Worm (Caenorhabditis elegans): ENCODE measurements around the gene M176.9.

The M176.9 gene

ce11 chrII:9416381-9417276, 5.2 kb upstream of the M176.9 start, which contains the start of the genes gss-1 and chch-3 (continued):
- TF ChIP-seq C16A3.4 (tag; optimal IDR thresholded peaks at IDR 0.05) (peak; percentile 38), ceh-90 (tag; optimal IDR thresholded peaks at IDR 0.05) (no peak), nhr-19 (GFP tag; conservative IDR thresholded peaks at IDR 0.05) (peak; percentile 77), ceh-88 (GFP tag; IDR thresholded peaks at IDR 0.05) (no peak), pag-3 (tag; optimal IDR thresholded peaks at IDR 0.05; ENCODE audit: borderline replicate concordance, insufficient read depth) (no peak), pqm-1 (tag; optimal IDR thresholded peaks at IDR 0.05) (no peak), nhr-47 (tag; optimal IDR thresholded peaks at IDR 0.05) (peak; percentile 74), nhr-85 (tag) (peak; percentile 80), jun-1 (tag; optimal IDR thresholded peaks at IDR 0.05) (no peak), ztf-11 (tag; optimal IDR thresholded peaks at IDR 0.05) (no peak), ces-1 (GFP tag; optimal IDR thresholded peaks at IDR 0.05) (no peak), mdl-1 (tag; optimal IDR thresholded peaks at IDR 0.05) (peak in 1 of 2 experiments; percentile 63), zag-1 (tag; optimal IDR thresholded peaks at IDR 0.05) (no peak), pax-3 (tag; optimal IDR thresholded peaks at IDR 0.05) (no peak), nhr-28 (tag; optimal IDR thresholded peaks at IDR 0.05) (no peak), nhr-11 (tag; optimal IDR thresholded peaks at IDR 0.05) (peak; percentile 61), sup-37 (GFP tag; optimal IDR thresholded peaks at IDR 0.05) (no peak), unc-86 (tag; optimal IDR thresholded peaks at IDR 0.05) (peak; percentile 21), nhr-71 (tag; optimal IDR thresholded peaks at IDR 0.05) (peak; percentile 80), skn-1 (tag; optimal IDR thresholded peaks at IDR 0.05) (peak; percentile 68), nhr-76 (tag; optimal IDR thresholded peaks at IDR 0.05) (no peak), fkh-10 (GFP tag; optimal IDR thresholded peaks at IDR 0.05) (no peak), swsn-7 (tag; optimal IDR thresholded peaks at IDR 0.05) (peak; percentile 66), nhr-12 (tag; optimal IDR thresholded peaks at IDR 0.05) (no peak), irx-1 (tag; optimal IDR thresholded peaks at IDR 0.05) (no peak), ceh-63 (GFP tag; optimal IDR thresholded peaks at IDR 0.05) (no peak), nhr-237 (tag; optimal IDR thresholded peaks at IDR 0.05) (no peak), elt-3 (tag; optimal IDR thresholded peaks at IDR 0.05) (no peak), egl-27 (tag; optimal IDR thresholded peaks at IDR 0.05) (no peak), snu-23 (GFP tag; optimal IDR thresholded peaks at IDR 0.05) (peak; percentile 74), unc-62 (GFP tag; optimal IDR thresholded peaks at IDR 0.05) (no peak), lin-35 (GFP tag; optimal IDR thresholded peaks at IDR 0.05) (peak; percentile 75 to 81), aly-2 (tag; optimal IDR thresholded peaks at IDR 0.05) (peak; percentile 22), unc-30 (tag; optimal IDR thresholded peaks at IDR 0.05) (no peak)

DNA sequence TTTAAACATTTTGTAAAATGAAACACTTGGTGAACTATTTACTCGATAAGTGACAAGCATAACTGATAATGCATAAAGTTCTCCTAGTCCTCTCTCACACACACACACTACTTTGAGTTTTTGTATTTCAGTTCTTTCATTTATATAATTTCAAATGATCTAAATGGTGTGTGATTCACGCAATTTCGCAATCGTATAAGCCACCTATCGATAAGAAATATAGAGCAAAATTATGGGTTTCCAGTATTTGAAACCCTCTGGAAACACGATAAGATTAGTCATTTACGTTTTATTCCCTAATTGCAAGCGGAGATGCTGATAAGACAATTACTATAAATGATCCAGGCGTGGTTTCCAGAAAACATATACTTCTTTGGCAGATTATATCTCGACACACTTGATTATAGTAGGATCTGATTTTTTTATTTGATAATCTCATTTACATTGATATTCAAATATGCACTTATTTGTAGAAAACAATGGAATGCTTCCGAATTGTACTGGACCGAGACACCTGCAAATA, 750 bp upstream of the M176.9 start, which contains the start of gene arrd-3:
arrd-3 (plus strand) TSS at position 473 of the 523 bp plus-strand sequence.
- TF ChIP-seq pag-3 (tag; optimal IDR thresholded peaks at IDR 0.05; ENCODE audit: borderline replicate concordance, insufficient read depth) (no peak), unc-130 (tag; optimal IDR thresholded peaks at IDR 0.05) (no peak), fkh-4 (tag; optimal IDR thresholded peaks at IDR 0.05; ENCODE audit: borderline replicate concordance) (no peak), hpl-2 (GFP tag; optimal IDR thresholded peaks at IDR 0.05) (no peak), tlp-1 (tag; optimal IDR thresholded peaks at IDR 0.05) (peak; percentile 10), F16B12.6 (tag; optimal IDR thresholded peaks at IDR 0.05) (no peak), elt-2 (tag; optimal IDR thresholded peaks at IDR 0.05) (peak; percentile 66)

All from whole organism, L1 larva.